Fruit fly (Drosophila melanogaster) S2 (cell line): Measurements from ENCODE around the gene ssp3.

ENCODE experiments used
- CG8478 ChIP-seq: fragments of >200 bp; optimal IDR thresholded peaks from 2 replicates; lab custom pipeline; 2018
- CTCF ChIP-seq, 2 experiments: fragments of >200 bp; optimal IDR thresholded peaks; 2 replicates each; lab custom pipeline; 2018

DNA sequence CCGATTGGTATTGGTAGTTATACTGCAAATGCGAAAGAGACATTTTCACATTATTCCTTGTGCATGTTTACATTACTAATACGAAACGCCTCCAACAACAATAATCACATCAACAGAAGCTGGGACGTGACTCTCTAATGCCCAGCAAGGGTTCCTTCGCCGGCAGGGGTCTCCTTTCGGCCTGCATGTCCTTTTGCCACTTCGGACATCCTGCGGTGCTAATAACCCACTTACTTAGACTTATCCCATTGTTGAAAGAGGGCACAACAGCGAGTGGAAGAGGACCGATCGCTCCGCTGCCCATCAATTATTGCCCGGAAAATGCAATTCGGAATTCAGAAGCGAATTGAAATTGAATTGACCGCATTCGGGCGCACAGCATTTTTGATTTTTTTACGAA lies 17.8 kb downstream of the ssp3 start:
- TF ChIP-seq CG8478 (no peak), CTCF (optimal IDR thresholded peaks at IDR 0.05; lab: Kevin White, UChicago) (no peak)
